Worm (Caenorhabditis elegans) whole organism, L1 larva: ENCODE data around the gene tmd-2.

ENCODE experiments used
- C04F5.9 ChIP-seq: sonication (generic microtip); optimal IDR thresholded peaks from 2 replicates; lab custom pipeline; 2016; ENCODE audit warnings: missing genetic modification characterization, missing compliant biosample characterization
- C16A3.4 ChIP-seq: fragments of 150-350 bp; optimal IDR thresholded peaks from 2 replicates; lab custom pipeline; 2014; ENCODE audit warnings: missing biosample characterization, missing genetic modification characterization
- C34B4.2 ChIP-seq: sonication (generic microtip); optimal IDR thresholded peaks from 2 replicates; lab custom pipeline; 2017; ENCODE audit warnings: mild to moderate bottlenecking, missing genetic modification characterization, missing compliant biosample characterization
- F16B12.6 ChIP-seq: fragments of 150-350 bp; optimal IDR thresholded peaks from 2 replicates; lab custom pipeline; 2014; ENCODE audit warnings: missing biosample characterization, missing genetic modification characterization
- ama-1 ChIP-seq: fragments of 150-350 bp; optimal IDR thresholded peaks from 2 replicates; lab custom pipeline; 2014
- blmp-1 ChIP-seq: fragments of 150-350 bp; optimal IDR thresholded peaks from 2 replicates; lab custom pipeline; 2014; ENCODE audit warnings: missing biosample characterization, missing genetic modification characterization
- ceh-8 ChIP-seq: fragments of 200-800 bp; sonication (Bioruptor generic); optimal IDR thresholded peaks from 2 replicates; lab custom pipeline; 2018; ENCODE audit warnings: mild to moderate bottlenecking, missing genetic modification characterization, moderate library complexity, missing compliant biosample characterization
- ceh-82 ChIP-seq, 3 experiments: fragments of 150-350 bp in 1 of 3; sonication (generic microtip) in 2 of 3; optimal IDR thresholded peaks; 2 replicates each; lab custom pipeline; 2014 to 2017; ENCODE audit warnings: missing biosample characterization in 3 of 3, missing genetic modification characterization in 3 of 3
- ces-1 ChIP-seq: fragments of 150-350 bp; optimal IDR thresholded peaks from 2 replicates; lab custom pipeline; 2014; ENCODE audit warnings: missing biosample characterization, missing genetic modification reagents, missing genetic modification characterization
- dpl-1 ChIP-seq, 3 experiments: fragments of 150-350 bp in 2 of 3; sonication (generic microtip) in 1 of 3; optimal IDR thresholded peaks; 2 replicates each; lab custom pipeline; 2014 to 2017; ENCODE audit warnings: missing biosample characterization in 3 of 3, missing genetic modification characterization in 3 of 3, missing genetic modification reagents in 3 of 3
- efl-1 ChIP-seq, 4 experiments: fragments of 150-350 bp; optimal IDR thresholded peaks in 3 of 4; peaks in 1 of 4; 1 replicate in 1 of 4; 2 replicates in 3 of 4; lab custom pipeline; 2014; ENCODE audit warnings: missing biosample characterization in 2 of 4, missing genetic modification characterization in 2 of 4, missing genetic modification reagents in 2 of 4
- egl-13 ChIP-seq: sonication (generic microtip); optimal IDR thresholded peaks from 2 replicates; lab custom pipeline; 2016; ENCODE audit warnings: missing genotype, missing genetic modification reagents, missing genetic modification characterization, missing compliant biosample characterization
- elt-2 ChIP-seq: sonication (generic microtip); optimal IDR thresholded peaks from 2 replicates; lab custom pipeline; 2016; ENCODE audit warnings: missing genetic modification characterization, mild to moderate bottlenecking, inconsistent platforms, missing compliant biosample characterization, missing genetic modification reagents
- elt-3 ChIP-seq, 6 experiments: fragments of 150-350 bp in 1 of 6; sonication (generic microtip); optimal IDR thresholded peaks; 2 replicates each; lab custom pipeline; 2017 to 2018; ENCODE audit warnings: missing biosample characterization in 6 of 6, missing genetic modification characterization in 6 of 6, inconsistent platforms in 1 of 6
- fkh-10 ChIP-seq: sonication (generic microtip); optimal IDR thresholded peaks from 2 replicates; lab custom pipeline; 2017; ENCODE audit warnings: missing biosample characterization, missing genetic modification reagents, missing genetic modification characterization
- fkh-8 ChIP-seq: sonication (generic microtip); optimal IDR thresholded peaks from 2 replicates; lab custom pipeline; 2016; ENCODE audit warnings: mild to moderate bottlenecking, missing genetic modification characterization, missing compliant biosample characterization
- hlh-17 ChIP-seq: fragments of 200-800 bp; sonication (Bioruptor generic); optimal IDR thresholded peaks from 2 replicates; lab custom pipeline; 2018; ENCODE audit warnings: missing genetic modification characterization, mild to moderate bottlenecking, missing compliant biosample characterization, moderate library complexity, borderline replicate concordance
- irx-1 ChIP-seq: sonication (generic microtip); optimal IDR thresholded peaks from 2 replicates; lab custom pipeline; 2016; ENCODE audit warnings: missing genetic modification characterization, missing compliant biosample characterization
- jun-1 ChIP-seq: fragments of 150-350 bp; optimal IDR thresholded peaks from 2 replicates; lab custom pipeline; 2014; ENCODE audit warnings: missing biosample characterization, missing genetic modification reagents, missing genetic modification characterization
- lin-13 ChIP-seq: fragments of 150-350 bp; optimal IDR thresholded peaks from 2 replicates; lab custom pipeline; 2014; ENCODE audit warnings: missing biosample characterization, missing genetic modification reagents, missing genetic modification characterization
- lin-14 ChIP-seq: fragments of 200-800 bp; sonication (Bioruptor generic); optimal IDR thresholded peaks from 2 replicates; lab custom pipeline; 2018; ENCODE audit warnings: mild to moderate bottlenecking, missing genetic modification characterization, moderate library complexity, missing compliant biosample characterization
- lin-35 ChIP-seq, 2 experiments: fragments of 150-350 bp; optimal IDR thresholded peaks; 2 replicates each; lab custom pipeline; 2014; ENCODE audit warnings: missing biosample characterization in 2 of 2, missing genetic modification characterization in 2 of 2, missing genetic modification reagents in 2 of 2
- lin-39 ChIP-seq: fragments of 150-350 bp; optimal IDR thresholded peaks from 2 replicates; lab custom pipeline; 2014; ENCODE audit warnings: missing biosample characterization, missing genetic modification reagents, missing genetic modification characterization
- lsy-2 ChIP-seq, 2 experiments: fragments of 150-350 bp; optimal IDR thresholded peaks; 2 replicates each; lab custom pipeline; 2014; ENCODE audit warnings: missing biosample characterization in 2 of 2, missing genetic modification characterization in 2 of 2
- mab-9 ChIP-seq: fragments of 200-800 bp; sonication (Bioruptor generic); IDR thresholded peaks from 2 replicates; pipeline ENCODE4 v1.3.6; 2022; ENCODE audit warnings: missing genetic modification reagents, missing genetic modification characterization, missing compliant biosample characterization
- mdl-1 ChIP-seq, 2 experiments: fragments of 150-350 bp; optimal IDR thresholded peaks; 2 replicates each; lab custom pipeline; 2014 to 2017; ENCODE audit warnings: missing biosample characterization in 2 of 2, missing genetic modification characterization in 2 of 2, inconsistent platforms in 1 of 2
- mep-1 ChIP-seq: fragments of 150-350 bp; optimal IDR thresholded peaks from 2 replicates; lab custom pipeline; 2014; ENCODE audit warnings: missing biosample characterization, missing genetic modification characterization
- nhr-12 ChIP-seq: sonication (generic microtip); optimal IDR thresholded peaks from 2 replicates; lab custom pipeline; 2017; ENCODE audit warnings: missing biosample characterization, missing genetic modification characterization
- nhr-20 ChIP-seq: sonication (generic microtip); optimal IDR thresholded peaks from 2 replicates; lab custom pipeline; 2016; ENCODE audit warnings: mild to moderate bottlenecking, missing genetic modification characterization, missing compliant biosample characterization
- nhr-47 ChIP-seq: sonication (generic microtip); optimal IDR thresholded peaks from 2 replicates; lab custom pipeline; 2016; ENCODE audit warnings: mild to moderate bottlenecking, missing genetic modification characterization, moderate library complexity, missing compliant biosample characterization
- nhr-71 ChIP-seq: sonication (generic microtip); optimal IDR thresholded peaks from 2 replicates; lab custom pipeline; 2016; ENCODE audit warnings: mild to moderate bottlenecking, missing genetic modification characterization, moderate library complexity, missing compliant biosample characterization
- nhr-76 ChIP-seq: sonication (generic microtip); optimal IDR thresholded peaks from 2 replicates; lab custom pipeline; 2017; ENCODE audit warnings: missing biosample characterization, missing genetic modification characterization
- nhr-77 ChIP-seq: fragments of 150-350 bp; optimal IDR thresholded peaks from 2 replicates; lab custom pipeline; 2014; ENCODE audit warnings: missing biosample characterization, missing genetic modification characterization
- nhr-85 ChIP-seq: sonication (generic microtip); peaks from one replicate; lab custom pipeline; 2016; ENCODE audit warnings: missing genetic modification characterization, inconsistent platforms, missing compliant biosample characterization
- nhr-90 ChIP-seq: sonication (generic microtip); optimal IDR thresholded peaks from 2 replicates; lab custom pipeline; 2016; ENCODE audit warnings: mild to moderate bottlenecking, missing genetic modification characterization, missing compliant biosample characterization; ENCODE audit not compliant: poor library complexity
- pag-3 ChIP-seq: sonication (generic microtip); optimal IDR thresholded peaks from 2 replicates; lab custom pipeline; 2017; ENCODE audit warnings: missing genetic modification characterization, mild to moderate bottlenecking, missing compliant biosample characterization, antibody characterized with exemption, borderline replicate concordance; ENCODE audit not compliant: insufficient read depth
- pax-3 ChIP-seq: fragments of 200-800 bp; sonication (Bioruptor generic); optimal IDR thresholded peaks from 2 replicates; lab custom pipeline; 2018; ENCODE audit warnings: mild to moderate bottlenecking, missing genetic modification characterization, moderate library complexity, missing compliant biosample characterization
- snu-23 ChIP-seq: sonication (generic microtip); optimal IDR thresholded peaks from 2 replicates; lab custom pipeline; 2016; ENCODE audit warnings: missing genetic modification characterization, missing compliant biosample characterization
- sox-4 ChIP-seq: sonication (generic microtip); optimal IDR thresholded peaks from 2 replicates; lab custom pipeline; 2016; ENCODE audit warnings: missing genetic modification characterization, missing compliant biosample characterization
- swsn-7 ChIP-seq: sonication (generic microtip); optimal IDR thresholded peaks from 2 replicates; lab custom pipeline; 2016; ENCODE audit warnings: missing genetic modification characterization, missing compliant biosample characterization
- tbx-2 ChIP-seq: sonication (generic microtip); optimal IDR thresholded peaks from 2 replicates; lab custom pipeline; 2016; ENCODE audit warnings: missing genetic modification characterization, missing compliant biosample characterization
- unc-130 ChIP-seq: fragments of 150-350 bp; optimal IDR thresholded peaks from 2 replicates; lab custom pipeline; 2017; ENCODE audit warnings: missing biosample characterization, missing genetic modification characterization, inconsistent platforms
- unc-30 ChIP-seq: sonication (generic microtip); optimal IDR thresholded peaks from 2 replicates; lab custom pipeline; 2017; ENCODE audit warnings: missing biosample characterization, missing genetic modification characterization
- unc-86 ChIP-seq: sonication (generic microtip); optimal IDR thresholded peaks from 2 replicates; lab custom pipeline; 2016; ENCODE audit warnings: missing genetic modification characterization, missing compliant biosample characterization
- unc-98 ChIP-seq: fragments of 200-800 bp; sonication (Bioruptor generic); IDR thresholded peaks from 2 replicates; pipeline ENCODE4 v1.3.6; 2022; ENCODE audit warnings: missing genetic modification characterization, missing compliant biosample characterization
- vab-15 ChIP-seq: sonication (generic microtip); optimal IDR thresholded peaks from 2 replicates; lab custom pipeline; 2017; ENCODE audit warnings: missing genotype, mild to moderate bottlenecking, missing genetic modification characterization, missing compliant biosample characterization
- ztf-11 ChIP-seq, 2 experiments: sonication (generic microtip); optimal IDR thresholded peaks; 2 replicates each; lab custom pipeline; 2016 to 2017; ENCODE audit warnings: missing genetic modification characterization in 2 of 2, missing biosample characterization in 1 of 2, missing compliant biosample characterization in 1 of 2
- ztf-4 ChIP-seq: fragments of 150-350 bp; optimal IDR thresholded peaks from 2 replicates; lab custom pipeline; 2014; ENCODE audit warnings: missing biosample characterization, missing genetic modification characterization

tmd-2 gene

ce11 chrV:8300935-8301535, 33.4 kb upstream of the tmd-2 start, which contains the start of gene W02D7.6:
Gene W02D7.6, minus strand, starts transcription at chrV:8301507.
- TF ChIP-seq dpl-1 (GFP tag; optimal IDR thresholded peaks at IDR 0.05; lab: Kevin White, UChicago) (peak in 2 of 3 experiments; percentile 13 to 57), snu-23 (peak; percentile 3), hlh-17 (no peak), ama-1 (peak; percentile 13), lsy-2 (tag; optimal IDR thresholded peaks at IDR 0.05; lab: Kevin White, UChicago) (peak in 1 of 2 experiments; percentile 17), nhr-90 (peak; percentile 12), efl-1 (optimal IDR thresholded peaks at IDR 0.05; lab: Kevin White, UChicago) (peak; percentile 10 to 27), efl-1 (GFP tag; optimal IDR thresholded peaks at IDR 0.05 in 1 of 2; lab: Kevin White, UChicago) (peak; percentile 43 to 89), nhr-47 (tag; lab: Kevin White, UChicago) (peak; percentile 25), nhr-71 (peak; percentile 18), lin-35 (GFP tag; optimal IDR thresholded peaks at IDR 0.05; lab: Kevin White, UChicago) (peak in 1 of 2 experiments; percentile 43), pag-3 (tag; lab: Kevin White, UChicago) (no peak), C34B4.2 (no peak), nhr-77 (tag; lab: Kevin White, UChicago) (no peak)

- no peak for TF ChIP-seq pax-3 (tag; lab: Kevin White, UChicago)
- no peak for TF ChIP-seq unc-98 (GFP tag; lab: Robert Waterston, UW)
- peak; percentile 52 for TF ChIP-seq nhr-71
- TF ChIP-seq swsn-7, result peak; percentile 56
- no peak for TF ChIP-seq hlh-17
- TF ChIP-seq elt-3 (tag; optimal IDR thresholded peaks at IDR 0.05; lab: Kevin White, UChicago), result peak in 1 of 6 experiments; percentile 47
- no peak for TF ChIP-seq lin-13
- no peak for TF ChIP-seq ztf-11 (tag; optimal IDR thresholded peaks at IDR 0.05; lab: Kevin White, UChicago)
- no peak for TF ChIP-seq fkh-10 (GFP tag; lab: Kevin White, UChicago)
- TF ChIP-seq C16A3.4 (tag; lab: Kevin White, UChicago), result peak; percentile 76
- no peak for TF ChIP-seq ztf-4 (tag; lab: Kevin White, UChicago)
- TF ChIP-seq nhr-76 (tag; lab: Kevin White, UChicago), result no peak
- TF ChIP-seq C04F5.9 (tag; lab: Kevin White, UChicago), result no peak
- TF ChIP-seq lsy-2 (tag; optimal IDR thresholded peaks at IDR 0.05; lab: Kevin White, UChicago), result peak; percentile 55 to 69
- no peak for TF ChIP-seq unc-130
- TF ChIP-seq sox-4, result no peak
- no peak for TF ChIP-seq mab-9
- peak; percentile 14 for TF ChIP-seq ama-1
- peak; percentile 34 for TF ChIP-seq nhr-90
- TF ChIP-seq mdl-1 (tag; optimal IDR thresholded peaks at IDR 0.05; lab: Kevin White, UChicago), result peak in 1 of 2 experiments; percentile 42
- no peak for TF ChIP-seq nhr-77 (tag; lab: Kevin White, UChicago)
- TF ChIP-seq ceh-8 (GFP tag; lab: Kevin White, UChicago), result no peak
- TF ChIP-seq egl-13 (tag; lab: Kevin White, UChicago), result no peak
- peak; percentile 21 for TF ChIP-seq jun-1
- TF ChIP-seq lin-35 (GFP tag; optimal IDR thresholded peaks at IDR 0.05; lab: Kevin White, UChicago), result peak; percentile 91 to 95
- TF ChIP-seq elt-2 (tag; lab: Kevin White, UChicago), result peak; percentile 9
- TF ChIP-seq fkh-8 (tag; lab: Kevin White, UChicago), result no peak
- peak; percentile 64 for TF ChIP-seq blmp-1 (tag; lab: Kevin White, UChicago)
- TF ChIP-seq unc-86, result no peak
- no peak for TF ChIP-seq vab-15
- no peak for TF ChIP-seq ces-1 (GFP tag; lab: Kevin White, UChicago)
- TF ChIP-seq nhr-20 (tag; lab: Kevin White, UChicago), result peak; percentile 59
- no peak for TF ChIP-seq C34B4.2
- peak; percentile 47 for TF ChIP-seq lin-14 (GFP tag; lab: Kevin White, UChicago)
- peak; percentile 73 for TF ChIP-seq mep-1 (tag; lab: Kevin White, UChicago)
- TF ChIP-seq ceh-82 (tag; optimal IDR thresholded peaks at IDR 0.05; lab: Kevin White, UChicago), result peak; percentile 19 to 38 (median 26)
- TF ChIP-seq nhr-85, result no peak
- TF ChIP-seq lin-39 (tag; lab: Kevin White, UChicago), result peak; percentile 30
- TF ChIP-seq F16B12.6, result peak; percentile 12
- TF ChIP-seq irx-1 (tag; lab: Kevin White, UChicago), result no peak
- TF ChIP-seq unc-30, result no peak
- TF ChIP-seq nhr-47 (tag; lab: Kevin White, UChicago), result peak; percentile 53
- TF ChIP-seq nhr-12 (tag; lab: Kevin White, UChicago), result no peak
- peak; percentile 48 for TF ChIP-seq tbx-2 (tag; lab: Kevin White, UChicago)
- TF ChIP-seq dpl-1 (GFP tag; optimal IDR thresholded peaks at IDR 0.05; lab: Kevin White, UChicago), result peak; percentile 85 to 92 (median 89)
Observed at ce11 chrV:8302522-8302921, 31.9 kb upstream of the tmd-2 start, which contains the start of gene sel-9. Gene sel-9, minus strand, starts transcription at chrV:8302580.
